Worm (Caenorhabditis elegans): Measurements from ENCODE around the gene plp-2.

- TF ChIP-seq B0310.2 (tag; optimal IDR thresholded peaks at IDR 0.05) (no peak), flt-1 (GFP tag; IDR thresholded peaks at IDR 0.05) (no peak), tbx-11 (GFP tag; IDR thresholded peaks at IDR 0.05) (no peak), F13C5.2 (tag; optimal IDR thresholded peaks at IDR 0.05) (no peak), hmg-4 (GFP tag; optimal IDR thresholded peaks at IDR 0.05) (no peak), ama-1 (optimal IDR thresholded peaks at IDR 0.05) (no peak), ceh-13 (GFP tag; optimal IDR thresholded peaks at IDR 0.05) (no peak), ets-7 (tag; optimal IDR thresholded peaks at IDR 0.05) (no peak)
Observed at ce11 chrX:15003891-15004550, 21.4 kb upstream of the plp-2 start, which contains the start of gene slc-25A18.1.

All from whole organism, early embryonic.